Worm (Caenorhabditis elegans) whole organism, young adult: ENCODE measurements around the gene nlp-80.

Source experiments
- F57A8.1 ChIP-seq: fragments of 200-800 bp; sonication (Bioruptor generic); optimal IDR thresholded peaks from 2 replicates; lab custom pipeline; 2018; ENCODE audit warnings: mild to moderate bottlenecking, missing genetic modification characterization, moderate library complexity, missing compliant biosample characterization
- pha-4 ChIP-seq: fragments of 150-350 bp; sonication (generic microtip); optimal IDR thresholded peaks from 2 replicates; lab custom pipeline; 2014; ENCODE audit warnings: missing biosample characterization, missing genetic modification reagents, missing genetic modification characterization
- ztf-6 ChIP-seq: fragments of 200-800 bp; sonication (Bioruptor generic); IDR thresholded peaks from 2 replicates; pipeline ENCODE4 v1.3.6; 2022; ENCODE audit warnings: missing genetic modification reagents, missing genetic modification characterization, missing compliant biosample characterization

DNA sequence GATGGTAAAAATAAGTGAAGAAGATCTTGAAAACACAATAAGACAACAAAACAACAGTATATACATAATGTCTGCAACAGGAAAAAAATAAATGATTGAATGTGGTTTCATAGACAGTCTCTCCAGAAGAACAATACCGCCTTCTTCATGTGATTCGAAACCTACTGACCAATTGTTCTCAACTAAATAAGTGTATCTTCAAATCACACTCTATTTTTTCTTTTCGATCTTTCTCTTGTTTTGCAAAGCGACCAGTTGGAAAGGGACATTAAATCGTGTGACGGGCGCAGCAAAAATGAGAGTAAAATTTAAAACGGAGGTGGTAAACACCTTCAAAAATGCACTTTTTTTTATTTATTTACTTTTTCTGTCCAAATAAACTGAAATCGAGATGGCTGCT, 3.5 kb downstream of the nlp-80 start:
- TF ChIP-seq F57A8.1 (GFP tag; lab: Kevin White, UChicago), result no peak
- TF ChIP-seq ztf-6 (GFP tag; lab: Robert Waterston, UW), result no peak
- TF ChIP-seq pha-4 (tag; lab: Kevin White, UChicago), result no peak
